Worm (Caenorhabditis elegans) whole organism, L1 larva: Measurements from ENCODE around the gene M142.5.
A peak's percentile ranks its signal among the peaks of the same experiment; 100 is the strongest.

ENCODE experiments used
- Y116A8C.19 ChIP-seq: sonication (generic microtip); optimal IDR thresholded peaks from 2 replicates; lab custom pipeline; 2016; ENCODE audit warnings: missing compliant biosample characterization, missing genetic modification characterization, borderline replicate concordance
- alr-1 ChIP-seq: fragments of 200-800 bp; sonication (Bioruptor generic); optimal IDR thresholded peaks from 2 replicates; lab custom pipeline; 2018; ENCODE audit warnings: borderline replicate concordance, mild to moderate bottlenecking, missing genetic modification characterization, missing compliant biosample characterization
- ceh-63 ChIP-seq: fragments of 200-800 bp; sonication (Bioruptor generic); optimal IDR thresholded peaks from 2 replicates; lab custom pipeline; 2018; ENCODE audit warnings: mild to moderate bottlenecking, missing genetic modification characterization, missing compliant biosample characterization
- ceh-8 ChIP-seq: fragments of 200-800 bp; sonication (Bioruptor generic); optimal IDR thresholded peaks from 2 replicates; lab custom pipeline; 2018; ENCODE audit warnings: mild to moderate bottlenecking, missing genetic modification characterization, moderate library complexity, missing compliant biosample characterization
- ceh-82 ChIP-seq, 3 experiments: fragments of 150-350 bp in 1 of 3; sonication (generic microtip) in 2 of 3; optimal IDR thresholded peaks; 2 replicates each; lab custom pipeline; 2014 to 2017; ENCODE audit warnings: missing biosample characterization in 3 of 3, missing genetic modification characterization in 3 of 3
- ceh-88 ChIP-seq: fragments of 200-800 bp; sonication (Bioruptor generic); IDR thresholded peaks from 2 replicates; pipeline ENCODE4 v1.3.6; 2022; ENCODE audit warnings: missing genetic modification characterization, missing compliant biosample characterization
- ceh-90 ChIP-seq: sonication (generic microtip); optimal IDR thresholded peaks from 2 replicates; lab custom pipeline; 2016; ENCODE audit warnings: missing genetic modification characterization, missing compliant biosample characterization
- ces-1 ChIP-seq: fragments of 150-350 bp; optimal IDR thresholded peaks from 2 replicates; lab custom pipeline; 2014; ENCODE audit warnings: missing biosample characterization, missing genetic modification reagents, missing genetic modification characterization
- dpl-1 ChIP-seq, 3 experiments: fragments of 150-350 bp in 2 of 3; sonication (generic microtip) in 1 of 3; optimal IDR thresholded peaks; 2 replicates each; lab custom pipeline; 2014 to 2017; ENCODE audit warnings: missing biosample characterization in 3 of 3, missing genetic modification characterization in 3 of 3, missing genetic modification reagents in 3 of 3
- efl-1 ChIP-seq, 4 experiments: fragments of 150-350 bp; optimal IDR thresholded peaks in 3 of 4; peaks in 1 of 4; 1 replicate in 1 of 4; 2 replicates in 3 of 4; lab custom pipeline; 2014; ENCODE audit warnings: missing biosample characterization in 2 of 4, missing genetic modification characterization in 2 of 4, missing genetic modification reagents in 2 of 4
- efl-3 ChIP-seq: fragments of 200-800 bp; sonication (Bioruptor generic); optimal IDR thresholded peaks from 2 replicates; lab custom pipeline; 2018; ENCODE audit warnings: mild to moderate bottlenecking, missing genetic modification characterization, missing compliant biosample characterization
- egl-13 ChIP-seq: sonication (generic microtip); optimal IDR thresholded peaks from 2 replicates; lab custom pipeline; 2016; ENCODE audit warnings: missing genotype, missing genetic modification reagents, missing genetic modification characterization, missing compliant biosample characterization
- elt-3 ChIP-seq, 6 experiments: fragments of 150-350 bp in 1 of 6; sonication (generic microtip); optimal IDR thresholded peaks; 2 replicates each; lab custom pipeline; 2017 to 2018; ENCODE audit warnings: missing biosample characterization in 6 of 6, missing genetic modification characterization in 6 of 6, inconsistent platforms in 1 of 6
- fkh-8 ChIP-seq: sonication (generic microtip); optimal IDR thresholded peaks from 2 replicates; lab custom pipeline; 2016; ENCODE audit warnings: mild to moderate bottlenecking, missing genetic modification characterization, missing compliant biosample characterization
- grh-1 ChIP-seq: fragments of 200-800 bp; sonication (Bioruptor generic); IDR thresholded peaks from 2 replicates; pipeline ENCODE4 v1.3.6; 2022; ENCODE audit warnings: missing genetic modification reagents, missing genetic modification characterization, missing compliant biosample characterization
- lin-13 ChIP-seq: fragments of 150-350 bp; optimal IDR thresholded peaks from 2 replicates; lab custom pipeline; 2014; ENCODE audit warnings: missing biosample characterization, missing genetic modification reagents, missing genetic modification characterization
- lin-14 ChIP-seq: fragments of 200-800 bp; sonication (Bioruptor generic); optimal IDR thresholded peaks from 2 replicates; lab custom pipeline; 2018; ENCODE audit warnings: mild to moderate bottlenecking, missing genetic modification characterization, moderate library complexity, missing compliant biosample characterization
- lin-15B ChIP-seq: fragments of 150-350 bp; sonication (generic microtip); optimal IDR thresholded peaks from 3 replicates; lab custom pipeline; 2014; ENCODE audit warnings: missing biosample characterization, missing genetic modification characterization
- lir-3 ChIP-seq: sonication (generic microtip); optimal IDR thresholded peaks from 2 replicates; lab custom pipeline; 2016; ENCODE audit warnings: mild to moderate bottlenecking, missing genetic modification characterization, moderate library complexity, missing compliant biosample characterization; ENCODE audit not compliant: poor library complexity
- mef-2 ChIP-seq: fragments of 150-350 bp; optimal IDR thresholded peaks from 2 replicates; lab custom pipeline; 2014; ENCODE audit warnings: missing biosample characterization, missing genetic modification characterization
- nhr-47 ChIP-seq: sonication (generic microtip); optimal IDR thresholded peaks from 2 replicates; lab custom pipeline; 2016; ENCODE audit warnings: mild to moderate bottlenecking, missing genetic modification characterization, moderate library complexity, missing compliant biosample characterization
- nhr-71 ChIP-seq: sonication (generic microtip); optimal IDR thresholded peaks from 2 replicates; lab custom pipeline; 2016; ENCODE audit warnings: mild to moderate bottlenecking, missing genetic modification characterization, moderate library complexity, missing compliant biosample characterization
- nhr-85 ChIP-seq: sonication (generic microtip); peaks from one replicate; lab custom pipeline; 2016; ENCODE audit warnings: missing genetic modification characterization, inconsistent platforms, missing compliant biosample characterization
- pag-3 ChIP-seq: sonication (generic microtip); optimal IDR thresholded peaks from 2 replicates; lab custom pipeline; 2017; ENCODE audit warnings: missing genetic modification characterization, mild to moderate bottlenecking, missing compliant biosample characterization, antibody characterized with exemption, borderline replicate concordance; ENCODE audit not compliant: insufficient read depth
- snpc-4 ChIP-seq: fragments of 150-350 bp; optimal IDR thresholded peaks from 2 replicates; lab custom pipeline; 2014; ENCODE audit warnings: missing biosample characterization, missing genetic modification characterization
- snu-23 ChIP-seq: sonication (generic microtip); optimal IDR thresholded peaks from 2 replicates; lab custom pipeline; 2016; ENCODE audit warnings: missing genetic modification characterization, missing compliant biosample characterization
- sox-4 ChIP-seq: sonication (generic microtip); optimal IDR thresholded peaks from 2 replicates; lab custom pipeline; 2016; ENCODE audit warnings: missing genetic modification characterization, missing compliant biosample characterization
- sptf-1 ChIP-seq: fragments of 150-350 bp; optimal IDR thresholded peaks from 2 replicates; lab custom pipeline; 2014; ENCODE audit warnings: missing biosample characterization, missing genetic modification characterization
- sup-37 ChIP-seq: fragments of 200-800 bp; sonication (Bioruptor generic); optimal IDR thresholded peaks from 2 replicates; lab custom pipeline; 2018; ENCODE audit warnings: mild to moderate bottlenecking, missing genetic modification characterization, missing compliant biosample characterization
- swsn-7 ChIP-seq: sonication (generic microtip); optimal IDR thresholded peaks from 2 replicates; lab custom pipeline; 2016; ENCODE audit warnings: missing genetic modification characterization, missing compliant biosample characterization
- tbx-2 ChIP-seq: sonication (generic microtip); optimal IDR thresholded peaks from 2 replicates; lab custom pipeline; 2016; ENCODE audit warnings: missing genetic modification characterization, missing compliant biosample characterization
- unc-98 ChIP-seq: fragments of 200-800 bp; sonication (Bioruptor generic); IDR thresholded peaks from 2 replicates; pipeline ENCODE4 v1.3.6; 2022; ENCODE audit warnings: missing genetic modification characterization, missing compliant biosample characterization
- vab-15 ChIP-seq: sonication (generic microtip); optimal IDR thresholded peaks from 2 replicates; lab custom pipeline; 2017; ENCODE audit warnings: missing genotype, mild to moderate bottlenecking, missing genetic modification characterization, missing compliant biosample characterization
- zag-1 ChIP-seq: fragments of 150-350 bp; optimal IDR thresholded peaks from 2 replicates; lab custom pipeline; 2014; ENCODE audit warnings: missing biosample characterization, missing genetic modification characterization
- ztf-11 ChIP-seq, 2 experiments: sonication (generic microtip); optimal IDR thresholded peaks; 2 replicates each; lab custom pipeline; 2016 to 2017; ENCODE audit warnings: missing genetic modification characterization in 2 of 2, missing biosample characterization in 1 of 2, missing compliant biosample characterization in 1 of 2

The M142.5 gene

DNA sequence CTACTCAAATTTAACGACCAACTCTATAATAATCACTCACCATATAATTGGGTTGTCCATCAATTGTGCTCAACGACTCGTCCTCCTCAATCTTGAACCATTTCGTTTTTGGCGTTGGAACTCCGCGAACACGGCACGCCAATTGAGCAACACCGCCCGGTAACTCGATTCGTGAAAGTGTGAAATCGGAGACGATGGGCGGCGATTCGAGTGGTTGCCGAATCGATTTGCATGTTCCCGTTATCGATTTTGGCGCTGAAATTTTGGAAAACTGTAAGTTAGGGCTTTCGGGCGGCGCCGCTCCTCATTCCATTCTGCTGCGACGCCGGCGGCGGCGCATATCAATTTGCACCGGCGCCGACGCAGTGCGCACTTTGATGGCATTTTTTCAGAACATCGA is 20.7 kb downstream of the M142.5 start:
- TF ChIP-seq ceh-90 (no peak), unc-98 (GFP tag; lab: Robert Waterston, UW) (no peak), vab-15 (tag; lab: Kevin White, UChicago) (no peak), ceh-82 (tag; optimal IDR thresholded peaks at IDR 0.05; lab: Kevin White, UChicago) (no peak), sox-4 (tag; lab: Kevin White, UChicago) (no peak), egl-13 (tag; lab: Kevin White, UChicago) (no peak), swsn-7 (tag; lab: Kevin White, UChicago) (no peak), ces-1 (GFP tag; lab: Kevin White, UChicago) (no peak), snu-23 (no peak), nhr-85 (no peak), lir-3 (tag; lab: Kevin White, UChicago) (no peak), ceh-8 (GFP tag; lab: Kevin White, UChicago) (no peak)

DNA sequence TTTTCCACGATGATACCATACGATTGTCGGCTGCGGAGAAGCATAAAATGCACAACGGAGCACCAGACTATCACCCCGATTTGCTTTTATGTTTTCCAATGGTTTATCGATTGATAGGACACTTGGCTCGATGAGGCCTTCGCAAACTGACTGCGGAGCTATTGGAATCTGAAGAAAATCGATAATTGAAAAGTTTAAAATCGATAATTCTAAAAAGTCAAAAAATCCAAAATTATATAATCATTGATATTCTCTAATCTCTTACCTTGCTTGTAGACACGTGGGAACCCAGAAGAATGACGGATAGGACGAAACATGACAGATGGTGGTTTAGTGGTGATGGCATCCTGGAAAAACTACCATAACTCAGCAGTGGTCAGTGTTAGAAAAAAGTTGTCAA is 22.2 kb downstream of the M142.5 start, which contains the start of gene zig-5:
Gene zig-5, minus strand, starts transcription at position 349 of the 400 bp plus-strand sequence.
- no peak for TF ChIP-seq lin-15B
- TF ChIP-seq efl-1 (optimal IDR thresholded peaks at IDR 0.05; lab: Kevin White, UChicago) = no peak
- TF ChIP-seq efl-1 (GFP tag; optimal IDR thresholded peaks at IDR 0.05 in 1 of 2; lab: Kevin White, UChicago) = no peak
- no peak for TF ChIP-seq mef-2 (tag; lab: Kevin White, UChicago)
- no peak for TF ChIP-seq snpc-4 (tag; lab: Kevin White, UChicago)
- no peak for TF ChIP-seq ceh-63 (GFP tag; lab: Kevin White, UChicago)
- TF ChIP-seq grh-1 = no peak
- TF ChIP-seq snu-23 = no peak
- no peak for TF ChIP-seq efl-3 (GFP tag; lab: Kevin White, UChicago)
- TF ChIP-seq Y116A8C.19 (tag; lab: Kevin White, UChicago) = no peak
- no peak for TF ChIP-seq elt-3 (tag; optimal IDR thresholded peaks at IDR 0.05; lab: Kevin White, UChicago)
- no peak for TF ChIP-seq ztf-11 (tag; optimal IDR thresholded peaks at IDR 0.05; lab: Kevin White, UChicago)
- no peak for TF ChIP-seq sptf-1 (tag; lab: Kevin White, UChicago)
- TF ChIP-seq ceh-88 = no peak
- no peak for TF ChIP-seq pag-3 (tag; lab: Kevin White, UChicago)
- TF ChIP-seq lin-13 (GFP tag; lab: Kevin White, UChicago) = no peak
- no peak for TF ChIP-seq alr-1
- TF ChIP-seq dpl-1 (GFP tag; optimal IDR thresholded peaks at IDR 0.05; lab: Kevin White, UChicago) = no peak
- TF ChIP-seq sup-37 (GFP tag; lab: Kevin White, UChicago) = no peak
- TF ChIP-seq tbx-2 (tag; lab: Kevin White, UChicago) = no peak

DNA sequence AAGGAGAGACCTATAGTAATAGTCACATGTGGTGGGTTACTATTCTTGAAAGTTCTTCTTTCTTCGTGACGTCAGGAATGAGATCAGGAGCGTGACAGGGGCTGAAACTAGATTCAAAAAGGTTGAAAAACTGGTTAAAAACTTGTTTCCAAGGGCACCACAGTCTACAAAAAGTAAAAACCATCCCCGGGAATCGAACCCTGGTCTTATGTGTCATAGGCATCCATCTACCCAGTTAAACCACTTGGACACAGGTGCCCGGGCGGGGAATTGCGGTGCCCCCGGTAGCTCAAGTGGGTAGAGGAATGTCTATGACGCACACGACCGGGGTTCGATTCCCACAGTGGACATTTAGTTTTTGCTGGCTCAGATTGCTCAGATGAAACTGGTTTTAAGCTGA is 26.2 kb downstream of the M142.5 start:
- TF ChIP-seq nhr-85 (peak; percentile 59), nhr-71 (tag; lab: Kevin White, UChicago) (peak; percentile 4), zag-1 (no peak), lir-3 (tag; lab: Kevin White, UChicago) (no peak)

DNA sequence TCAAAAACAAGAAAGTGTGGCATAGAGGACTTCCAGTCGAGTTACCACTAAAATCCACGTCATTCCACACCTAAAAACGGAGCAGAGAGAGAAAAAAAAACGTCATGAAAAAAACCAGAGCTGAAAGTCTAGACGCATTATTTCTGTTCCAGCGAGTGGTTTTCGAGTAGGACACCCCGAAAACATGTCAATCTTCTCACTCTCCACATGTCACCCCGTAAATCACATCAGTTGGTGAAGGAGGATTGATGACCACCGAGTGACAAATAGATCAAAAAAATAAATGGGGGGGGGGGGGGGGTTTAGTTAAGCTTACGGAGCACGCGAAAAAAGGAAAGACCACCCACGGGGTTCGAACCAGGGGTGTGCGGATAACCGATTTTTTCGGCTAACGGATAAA is 26.7 kb downstream of the M142.5 start:
- TF ChIP-seq lin-14 (GFP tag; lab: Kevin White, UChicago) (no peak), ceh-82 (tag; optimal IDR thresholded peaks at IDR 0.05; lab: Kevin White, UChicago) (no peak), nhr-47 (tag; lab: Kevin White, UChicago) (no peak), lir-3 (tag; lab: Kevin White, UChicago) (no peak), grh-1 (no peak), efl-3 (GFP tag; lab: Kevin White, UChicago) (no peak), elt-3 (tag; optimal IDR thresholded peaks at IDR 0.05; lab: Kevin White, UChicago) (no peak), ces-1 (GFP tag; lab: Kevin White, UChicago) (no peak), egl-13 (tag; lab: Kevin White, UChicago) (no peak), fkh-8 (tag; lab: Kevin White, UChicago) (no peak), sox-4 (tag; lab: Kevin White, UChicago) (no peak)
